Worm (Caenorhabditis elegans) whole organism, L1 larva: ENCODE data around the gene F54F7.9.
A peak's percentile ranks its signal among the peaks of the same experiment; 100 is the strongest.

Experiments
- C04F5.9 ChIP-seq: sonication (generic microtip); optimal IDR thresholded peaks from 2 replicates; lab custom pipeline; 2016; ENCODE audit warnings: missing genetic modification characterization, missing compliant biosample characterization
- Y116A8C.19 ChIP-seq: sonication (generic microtip); optimal IDR thresholded peaks from 2 replicates; lab custom pipeline; 2016; ENCODE audit warnings: missing compliant biosample characterization, missing genetic modification characterization, borderline replicate concordance
- aha-1 ChIP-seq: fragments of 150-350 bp; optimal IDR thresholded peaks from 2 replicates; lab custom pipeline; 2014; ENCODE audit warnings: missing biosample characterization, missing genetic modification characterization
- alr-1 ChIP-seq: fragments of 200-800 bp; sonication (Bioruptor generic); optimal IDR thresholded peaks from 2 replicates; lab custom pipeline; 2018; ENCODE audit warnings: borderline replicate concordance, mild to moderate bottlenecking, missing genetic modification characterization, missing compliant biosample characterization
- aly-2 ChIP-seq: fragments of 150-350 bp; optimal IDR thresholded peaks from 2 replicates; lab custom pipeline; 2014; ENCODE audit warnings: missing biosample characterization, missing genetic modification characterization
- ama-1 ChIP-seq: fragments of 150-350 bp; optimal IDR thresholded peaks from 2 replicates; lab custom pipeline; 2014
- ceh-8 ChIP-seq: fragments of 200-800 bp; sonication (Bioruptor generic); optimal IDR thresholded peaks from 2 replicates; lab custom pipeline; 2018; ENCODE audit warnings: mild to moderate bottlenecking, missing genetic modification characterization, moderate library complexity, missing compliant biosample characterization
- efl-1 ChIP-seq, 4 experiments: fragments of 150-350 bp; optimal IDR thresholded peaks in 3 of 4; peaks in 1 of 4; 1 replicate in 1 of 4; 2 replicates in 3 of 4; lab custom pipeline; 2014; ENCODE audit warnings: missing biosample characterization in 2 of 4, missing genetic modification characterization in 2 of 4, missing genetic modification reagents in 2 of 4
- efl-3 ChIP-seq: fragments of 200-800 bp; sonication (Bioruptor generic); optimal IDR thresholded peaks from 2 replicates; lab custom pipeline; 2018; ENCODE audit warnings: mild to moderate bottlenecking, missing genetic modification characterization, missing compliant biosample characterization
- egl-27 ChIP-seq, 2 experiments: fragments of 150-350 bp in 1 of 2; sonication (generic microtip); optimal IDR thresholded peaks; 3 replicates each; lab custom pipeline; 2017 to 2018; ENCODE audit warnings: missing biosample characterization in 2 of 2, missing genetic modification characterization in 2 of 2, missing genetic modification reagents in 2 of 2
- elt-2 ChIP-seq: sonication (generic microtip); optimal IDR thresholded peaks from 2 replicates; lab custom pipeline; 2016; ENCODE audit warnings: missing genetic modification characterization, mild to moderate bottlenecking, inconsistent platforms, missing compliant biosample characterization, missing genetic modification reagents
- ets-5 ChIP-seq: fragments of 200-800 bp; sonication (Bioruptor generic); IDR thresholded peaks from 2 replicates; pipeline ENCODE4 v1.3.6; 2022; ENCODE audit warnings: missing genetic modification characterization, missing compliant biosample characterization
- fkh-10 ChIP-seq: sonication (generic microtip); optimal IDR thresholded peaks from 2 replicates; lab custom pipeline; 2017; ENCODE audit warnings: missing biosample characterization, missing genetic modification reagents, missing genetic modification characterization
- fkh-4 ChIP-seq: sonication (generic microtip); optimal IDR thresholded peaks from 2 replicates; lab custom pipeline; 2016; ENCODE audit warnings: missing compliant biosample characterization, missing genetic modification characterization, borderline replicate concordance
- fos-1 ChIP-seq: fragments of 150-350 bp; optimal IDR thresholded peaks from 2 replicates; lab custom pipeline; 2014; ENCODE audit warnings: missing biosample characterization, missing genetic modification characterization
- hlh-4 ChIP-seq: sonication (generic microtip); optimal IDR thresholded peaks from 2 replicates; lab custom pipeline; 2016; ENCODE audit warnings: mild to moderate bottlenecking, missing genetic modification characterization, missing compliant biosample characterization
- lin-13 ChIP-seq: fragments of 150-350 bp; optimal IDR thresholded peaks from 2 replicates; lab custom pipeline; 2014; ENCODE audit warnings: missing biosample characterization, missing genetic modification reagents, missing genetic modification characterization
- lir-3 ChIP-seq: sonication (generic microtip); optimal IDR thresholded peaks from 2 replicates; lab custom pipeline; 2016; ENCODE audit warnings: mild to moderate bottlenecking, missing genetic modification characterization, moderate library complexity, missing compliant biosample characterization; ENCODE audit not compliant: poor library complexity
- lsy-2 ChIP-seq, 2 experiments: fragments of 150-350 bp; optimal IDR thresholded peaks; 2 replicates each; lab custom pipeline; 2014; ENCODE audit warnings: missing biosample characterization in 2 of 2, missing genetic modification characterization in 2 of 2
- mdl-1 ChIP-seq, 2 experiments: fragments of 150-350 bp; optimal IDR thresholded peaks; 2 replicates each; lab custom pipeline; 2014 to 2017; ENCODE audit warnings: missing biosample characterization in 2 of 2, missing genetic modification characterization in 2 of 2, inconsistent platforms in 1 of 2
- nhr-11 ChIP-seq: fragments of 150-350 bp; optimal IDR thresholded peaks from 2 replicates; lab custom pipeline; 2014; ENCODE audit warnings: missing biosample characterization, missing genetic modification characterization
- nhr-12 ChIP-seq: sonication (generic microtip); optimal IDR thresholded peaks from 2 replicates; lab custom pipeline; 2017; ENCODE audit warnings: missing biosample characterization, missing genetic modification characterization
- nhr-19 ChIP-seq: fragments of 200-800 bp; sonication (Bioruptor generic); conservative IDR thresholded peaks from 2 replicates; pipeline ENCODE4 v1.3.6; 2022; ENCODE audit warnings: missing genetic modification characterization, missing compliant biosample characterization
- nhr-20 ChIP-seq: sonication (generic microtip); optimal IDR thresholded peaks from 2 replicates; lab custom pipeline; 2016; ENCODE audit warnings: mild to moderate bottlenecking, missing genetic modification characterization, missing compliant biosample characterization
- nhr-237 ChIP-seq: fragments of 150-350 bp; optimal IDR thresholded peaks from 2 replicates; lab custom pipeline; 2014; ENCODE audit warnings: missing biosample characterization, missing genetic modification characterization
- nhr-47 ChIP-seq: sonication (generic microtip); optimal IDR thresholded peaks from 2 replicates; lab custom pipeline; 2016; ENCODE audit warnings: mild to moderate bottlenecking, missing genetic modification characterization, moderate library complexity, missing compliant biosample characterization
- nhr-84 ChIP-seq: sonication (generic microtip); optimal IDR thresholded peaks from 2 replicates; lab custom pipeline; 2017; ENCODE audit warnings: missing biosample characterization, missing genetic modification characterization
- pax-3 ChIP-seq: fragments of 200-800 bp; sonication (Bioruptor generic); optimal IDR thresholded peaks from 2 replicates; lab custom pipeline; 2018; ENCODE audit warnings: mild to moderate bottlenecking, missing genetic modification characterization, moderate library complexity, missing compliant biosample characterization
- rnt-1 ChIP-seq: sonication (generic microtip); optimal IDR thresholded peaks from 2 replicates; lab custom pipeline; 2016; ENCODE audit warnings: mild to moderate bottlenecking, missing genetic modification characterization, moderate library complexity, missing compliant biosample characterization
- snpc-4 ChIP-seq: fragments of 150-350 bp; optimal IDR thresholded peaks from 2 replicates; lab custom pipeline; 2014; ENCODE audit warnings: missing biosample characterization, missing genetic modification characterization
- sox-4 ChIP-seq: sonication (generic microtip); optimal IDR thresholded peaks from 2 replicates; lab custom pipeline; 2016; ENCODE audit warnings: missing genetic modification characterization, missing compliant biosample characterization
- sup-37 ChIP-seq: fragments of 200-800 bp; sonication (Bioruptor generic); optimal IDR thresholded peaks from 2 replicates; lab custom pipeline; 2018; ENCODE audit warnings: mild to moderate bottlenecking, missing genetic modification characterization, missing compliant biosample characterization
- swsn-7 ChIP-seq: sonication (generic microtip); optimal IDR thresholded peaks from 2 replicates; lab custom pipeline; 2016; ENCODE audit warnings: missing genetic modification characterization, missing compliant biosample characterization
- tlp-1 ChIP-seq: fragments of 150-350 bp; optimal IDR thresholded peaks from 2 replicates; lab custom pipeline; 2014; ENCODE audit warnings: missing biosample characterization, missing genetic modification characterization
- unc-62 ChIP-seq: fragments of 150-350 bp; optimal IDR thresholded peaks from 2 replicates; lab custom pipeline; 2014; ENCODE audit warnings: missing biosample characterization, missing genetic modification reagents, missing genetic modification characterization
- xbp-1 ChIP-seq: sonication (generic microtip); optimal IDR thresholded peaks from 2 replicates; lab custom pipeline; 2016; ENCODE audit warnings: missing genetic modification characterization, missing compliant biosample characterization

The F54F7.9 gene

ce11 chrX:11848618-11849017, at the start of gene F54F7.9:
Gene F54F7.9 (minus strand): TSS chrX:11848718.
- TF ChIP-seq lsy-2 (tag; optimal IDR thresholded peaks at IDR 0.05; lab: Kevin White, UChicago) (no peak), tlp-1 (tag; lab: Kevin White, UChicago) (no peak), nhr-12 (tag; lab: Kevin White, UChicago) (no peak), nhr-19 (no peak), ama-1 (lab: Kevin White, UChicago) (no peak), efl-1 (optimal IDR thresholded peaks at IDR 0.05; lab: Kevin White, UChicago) (no peak), efl-1 (GFP tag; optimal IDR thresholded peaks at IDR 0.05 in 1 of 2; lab: Kevin White, UChicago) (no peak), fos-1 (no peak), efl-3 (GFP tag; lab: Kevin White, UChicago) (no peak)

ce11 chrX:11898040-11898439, 49.5 kb upstream of the F54F7.9 start, which contains the start of gene Y62H9A.9:
Gene Y62H9A.9 (minus strand): TSS chrX:11898140.
- TF ChIP-seq ets-5 (GFP tag; lab: Robert Waterston, UW) (0 out of 2 replicates have a peak, but pooled peaks have one; percentile 48), efl-1 (optimal IDR thresholded peaks at IDR 0.05; lab: Kevin White, UChicago) (no peak), efl-1 (GFP tag; optimal IDR thresholded peaks at IDR 0.05 in 1 of 2; lab: Kevin White, UChicago) (no peak)

ce11 chrX:11896708-11897107, 48.2 kb upstream of the F54F7.9 start:
- TF ChIP-seq nhr-20 (no peak), alr-1 (tag; lab: Kevin White, UChicago) (no peak), hlh-4 (tag; lab: Kevin White, UChicago) (no peak), C04F5.9 (no peak), snpc-4 (tag; lab: Kevin White, UChicago) (no peak), sup-37 (no peak), Y116A8C.19 (tag; lab: Kevin White, UChicago) (no peak), rnt-1 (tag; lab: Kevin White, UChicago) (no peak), ceh-8 (GFP tag; lab: Kevin White, UChicago) (no peak), nhr-11 (tag; lab: Kevin White, UChicago) (no peak), fkh-10 (GFP tag; lab: Kevin White, UChicago) (no peak), lsy-2 (tag; optimal IDR thresholded peaks at IDR 0.05; lab: Kevin White, UChicago) (no peak), sox-4 (tag; lab: Kevin White, UChicago) (no peak), nhr-84 (tag; lab: Kevin White, UChicago) (no peak), nhr-47 (no peak)

ce11 chrX:11892328-11892727, 43.8 kb upstream of the F54F7.9 start, which contains the start of gene Y62H9A.8:
Gene Y62H9A.8 (minus strand): TSS chrX:11892428.
- TF ChIP-seq rnt-1 (tag; lab: Kevin White, UChicago) (no peak), nhr-47 (no peak), fkh-4 (no peak), swsn-7 (no peak), lin-13 (GFP tag; lab: Kevin White, UChicago) (no peak), hlh-4 (tag; lab: Kevin White, UChicago) (no peak), ceh-8 (GFP tag; lab: Kevin White, UChicago) (no peak), pax-3 (tag; lab: Kevin White, UChicago) (no peak), tlp-1 (tag; lab: Kevin White, UChicago) (no peak), unc-62 (GFP tag; lab: Kevin White, UChicago) (no peak), mdl-1 (tag; optimal IDR thresholded peaks at IDR 0.05; lab: Kevin White, UChicago) (no peak), nhr-237 (tag; lab: Kevin White, UChicago) (no peak), aly-2 (no peak), egl-27 (tag; optimal IDR thresholded peaks at IDR 0.05; lab: Kevin White, UChicago) (no peak), elt-2 (tag; lab: Kevin White, UChicago) (no peak), aha-1 (tag; lab: Kevin White, UChicago) (no peak), nhr-84 (tag; lab: Kevin White, UChicago) (no peak)

- TF ChIP-seq C04F5.9 (no peak), lir-3 (tag; lab: Kevin White, UChicago) (no peak), ama-1 (lab: Kevin White, UChicago) (no peak), efl-3 (GFP tag; lab: Kevin White, UChicago) (no peak), nhr-20 (no peak), xbp-1 (tag; lab: Kevin White, UChicago) (no peak)
Measured at ce11 chrX:11885577-11885976, 37.1 kb upstream of the F54F7.9 start, which contains the start of gene Y62H9A.7. Gene Y62H9A.7 (minus strand): TSS chrX:11885677.
